Worm (Caenorhabditis elegans) whole organism, L3 larva: ENCODE data around the gene fbxa-100.

ENCODE experiments used
- ceh-82 ChIP-seq: fragments of 150-350 bp; optimal IDR thresholded peaks from 2 replicates; lab custom pipeline; 2014; ENCODE audit warnings: missing biosample characterization, missing genetic modification characterization
- eor-1 ChIP-seq, 2 experiments: fragments of 150-350 bp; optimal IDR thresholded peaks; 2 replicates each; lab custom pipeline; 2014 to 2018; ENCODE audit warnings: missing biosample characterization in 2 of 2, missing genetic modification characterization in 2 of 2
- lin-15B ChIP-seq: fragments of 150-350 bp; optimal IDR thresholded peaks from 2 replicates; lab custom pipeline; 2014; ENCODE audit warnings: missing biosample characterization, missing genetic modification characterization
- mdl-1 ChIP-seq: fragments of 150-350 bp; optimal IDR thresholded peaks from 2 replicates; lab custom pipeline; 2014; ENCODE audit warnings: missing biosample characterization, missing genetic modification characterization
- nhr-11 ChIP-seq: fragments of 150-350 bp; optimal IDR thresholded peaks from 2 replicates; lab custom pipeline; 2014; ENCODE audit warnings: missing biosample characterization, missing genetic modification characterization
- tbx-2 ChIP-seq: sonication (generic microtip); optimal IDR thresholded peaks from 2 replicates; lab custom pipeline; 2016; ENCODE audit warnings: mild to moderate bottlenecking, missing genetic modification characterization, missing compliant biosample characterization
- unc-62 ChIP-seq: fragments of 150-350 bp; sonication (generic microtip); optimal IDR thresholded peaks from 4 replicates; lab custom pipeline; 2014; ENCODE audit warnings: missing biosample characterization, missing genetic modification reagents, missing genetic modification characterization

DNA sequence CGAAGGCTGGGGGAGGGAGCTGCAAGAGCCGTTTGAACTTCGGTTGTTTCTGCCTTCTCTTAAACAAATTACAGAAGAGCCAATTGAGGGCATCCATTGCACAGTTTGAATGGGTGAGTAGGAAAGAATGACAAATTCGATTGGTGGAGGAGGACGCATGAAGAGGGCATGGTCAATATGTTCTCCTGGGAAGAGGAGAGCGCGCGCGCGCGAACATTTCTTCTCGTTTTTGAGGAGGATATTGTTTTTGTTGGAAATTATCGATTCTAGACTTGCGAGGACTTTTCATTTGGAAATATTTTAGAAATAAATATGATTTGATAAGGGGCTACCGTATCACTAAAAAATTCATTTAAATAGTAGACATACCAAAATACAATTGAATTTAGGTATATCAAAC is 30.3 kb downstream of the fbxa-100 start, which contains the start of gene T10C6.7:
- TF ChIP-seq unc-62 (GFP tag; lab: Kevin White, UChicago) (no peak), ceh-82 (tag; lab: Kevin White, UChicago) (no peak), mdl-1 (no peak), nhr-11 (tag; lab: Kevin White, UChicago) (no peak), eor-1 (tag; optimal IDR thresholded peaks at IDR 0.05; lab: Kevin White, UChicago) (no peak), tbx-2 (tag; lab: Kevin White, UChicago) (no peak), lin-15B (no peak)
